Worm (Caenorhabditis elegans): ENCODE measurements around the gene lin-37.

The lin-37 gene

DNA sequence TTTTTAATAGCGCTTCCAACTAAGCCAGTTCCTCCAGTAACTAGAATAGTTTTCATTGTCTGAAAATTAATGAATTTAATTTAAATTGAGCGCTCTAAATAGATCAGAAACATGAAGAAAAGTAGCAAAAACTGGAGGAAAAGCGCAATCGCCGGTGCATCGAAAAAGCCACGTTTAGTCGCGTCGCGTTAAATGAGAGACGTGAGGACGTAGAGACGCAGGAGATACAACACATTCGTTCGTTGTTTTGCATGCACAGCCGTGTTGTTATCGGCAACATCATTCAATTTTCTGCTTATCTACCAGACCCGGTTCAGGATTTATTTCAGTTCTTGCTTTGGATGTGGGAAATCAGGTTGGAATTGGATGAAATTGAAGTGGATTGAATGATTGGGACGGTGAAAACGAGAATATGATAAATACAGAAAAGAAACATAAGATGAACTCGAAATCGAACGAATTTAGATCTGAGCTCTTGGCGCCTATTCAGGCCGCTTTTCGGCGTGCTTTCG is 4.9 kb downstream of the lin-37 start, which contains the start of gene ger-1:
Gene ger-1 (minus strand): TSS at position 93 of the 512 bp plus-strand sequence.
- TF ChIP-seq dpl-1 (GFP tag; optimal IDR thresholded peaks at IDR 0.05) (no peak), mes-2 (tag; optimal IDR thresholded peaks at IDR 0.05; ENCODE audit: poor library complexity, severe bottlenecking) (peak; percentile 56), aha-1 (tag) (peak; percentile 39)

DNA sequence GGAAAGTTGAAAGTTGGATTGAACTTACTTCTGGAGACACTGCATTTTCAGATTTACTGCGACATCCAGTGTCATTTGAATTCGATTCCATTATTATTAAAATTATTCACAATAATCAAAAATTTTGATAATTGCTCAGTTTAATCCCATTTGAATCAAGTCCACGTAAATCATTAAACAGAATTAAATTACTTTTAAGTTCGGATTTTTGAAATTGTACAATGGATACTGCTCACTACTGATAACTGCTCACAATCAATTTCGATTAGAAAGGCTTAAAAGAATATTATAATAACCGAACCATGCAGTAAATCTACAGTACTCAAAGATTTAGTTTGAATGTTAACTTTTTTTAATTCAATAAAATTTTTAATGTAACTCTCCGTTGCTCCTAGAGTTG is 8.2 kb downstream of the lin-37 start, which contains the start of gene R01H2.4:
Gene R01H2.4 (minus strand): TSS at position 101 of the 400 bp plus-strand sequence.
- TF ChIP-seq ZK546.5 (tag; optimal IDR thresholded peaks at IDR 0.05) (no peak), daf-8 (GFP tag; IDR thresholded peaks at IDR 0.05) (no peak), R02D3.7 (tag; optimal IDR thresholded peaks at IDR 0.05) (no peak), lin-13 (GFP tag; optimal IDR thresholded peaks at IDR 0.05) (no peak), pha-4 (GFP tag; IDR thresholded peaks at IDR 0.05) (no peak), pha-4 (tag; optimal IDR thresholded peaks at IDR 0.05) (no peak), zip-2 (tag; optimal IDR thresholded peaks at IDR 0.05) (no peak), snpc-1.2 (GFP tag; IDR thresholded peaks at IDR 0.05) (no peak), daf-16 (GFP tag; optimal IDR thresholded peaks at IDR 0.05) (no peak), daf-16 (tag; optimal IDR thresholded peaks at IDR 0.05) (no peak), nhr-76 (tag; optimal IDR thresholded peaks at IDR 0.05) (no peak), Y48G9A.11 (GFP tag; IDR thresholded peaks at IDR 0.05) (no peak), ceh-32 (tag; optimal IDR thresholded peaks at IDR 0.05; ENCODE audit: poor library complexity) (no peak), dpl-1 (GFP tag; optimal IDR thresholded peaks at IDR 0.05) (no peak), ama-1 (optimal IDR thresholded peaks at IDR 0.05) (no peak), ctbp-1 (GFP tag; IDR thresholded peaks at IDR 0.05) (no peak), nhr-77 (tag; optimal IDR thresholded peaks at IDR 0.05) (no peak), Y105C5A.15 (GFP tag; IDR thresholded peaks at IDR 0.05) (no peak)

DNA sequence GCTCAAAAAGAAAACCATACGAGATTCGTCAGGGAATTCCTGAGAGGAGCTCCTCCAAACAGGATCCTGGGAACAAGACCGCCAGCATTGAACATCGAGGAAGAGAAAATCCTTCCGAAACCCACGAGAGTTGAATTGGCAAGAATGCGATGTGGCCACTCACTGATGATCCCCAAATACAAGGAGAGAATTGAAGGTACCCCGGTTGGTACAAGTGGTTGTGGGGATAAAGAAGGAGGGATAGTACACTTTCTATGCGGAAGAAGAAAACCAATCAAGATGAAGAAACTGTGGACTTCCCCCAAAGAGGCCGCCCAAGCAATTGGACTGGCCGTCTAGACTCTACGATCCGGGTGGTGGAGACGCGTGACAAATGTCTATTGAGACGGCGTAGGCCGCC is 9.3 kb downstream of the lin-37 start:
- no peak for TF ChIP-seq mxl-3 (GFP tag; optimal IDR thresholded peaks at IDR 0.05)
- TF ChIP-seq aha-1 (tag): peak; percentile 93

DNA sequence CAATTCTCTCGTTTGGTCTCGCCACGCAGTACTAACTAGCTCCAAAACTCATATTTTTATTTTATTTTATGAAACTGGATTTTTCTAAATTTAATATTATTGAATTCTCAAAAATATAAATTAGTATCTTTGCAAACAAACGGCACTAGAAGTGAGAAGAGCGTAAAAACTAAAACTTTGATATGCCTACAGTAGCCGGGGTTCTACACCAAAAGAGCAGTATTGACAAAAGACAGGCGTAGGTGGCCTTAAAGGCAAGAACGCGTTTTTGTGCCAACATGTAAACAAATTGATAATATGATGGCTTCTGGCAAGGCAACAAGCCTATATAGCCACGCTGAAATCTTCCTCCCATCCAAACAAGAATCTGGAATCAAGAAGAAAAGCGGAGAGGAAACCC is 9.8 kb downstream of the lin-37 start, which contains the start of gene R01H2.1:
Gene R01H2.1 (plus strand): TSS at position 301 of the 400 bp plus-strand sequence.
- TF ChIP-seq nhr-10 (tag; optimal IDR thresholded peaks at IDR 0.05): no peak
- no peak for TF ChIP-seq ctbp-1 (GFP tag; IDR thresholded peaks at IDR 0.05)

DNA sequence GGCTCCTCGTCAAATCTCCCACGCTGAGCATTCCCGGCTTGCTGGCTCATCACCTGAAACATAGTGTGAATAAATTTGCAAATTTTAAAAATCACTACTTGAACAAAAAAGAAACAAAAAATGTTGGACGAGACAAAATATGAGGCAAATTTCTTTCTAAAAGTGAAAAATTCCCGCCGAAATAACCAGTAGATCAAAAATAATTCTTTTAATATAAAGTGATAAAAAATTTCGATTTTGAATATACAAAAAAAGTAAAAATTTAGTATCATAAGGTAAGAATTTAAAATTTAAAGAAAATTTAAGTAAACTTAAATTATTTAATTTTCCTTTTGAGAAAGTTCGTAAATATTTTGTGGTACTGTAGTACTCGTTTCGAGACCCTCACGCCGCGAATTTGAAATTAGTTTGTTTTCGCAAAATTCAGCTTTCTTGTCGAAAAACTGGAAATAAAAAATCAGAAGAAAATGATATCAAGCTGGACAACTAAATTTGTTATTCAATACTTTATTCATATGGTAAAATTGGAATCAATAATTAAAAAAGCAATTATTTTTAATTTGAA is 11.7 kb downstream of the lin-37 start, which contains the start of gene egg-2:
Gene egg-2 (minus strand): TSS at position 53 of the 565 bp plus-strand sequence.
- TF ChIP-seq php-3 (GFP tag; IDR thresholded peaks at IDR 0.05): no peak
- no peak for TF ChIP-seq pha-4 (GFP tag; IDR thresholded peaks at IDR 0.05)
- no peak for TF ChIP-seq pha-4 (tag; optimal IDR thresholded peaks at IDR 0.05)
- TF ChIP-seq gei-8 (GFP tag; optimal IDR thresholded peaks at IDR 0.05): no peak
- TF ChIP-seq F10B5.3 (tag; optimal IDR thresholded peaks at IDR 0.05): no peak
- no peak for TF ChIP-seq dpl-1 (GFP tag; optimal IDR thresholded peaks at IDR 0.05)
- TF ChIP-seq spr-3 (GFP tag; optimal IDR thresholded peaks at IDR 0.05): no peak
- no peak for TF ChIP-seq snpc-1.2 (GFP tag; IDR thresholded peaks at IDR 0.05)
- no peak for TF ChIP-seq set-16 (GFP tag; IDR thresholded peaks at IDR 0.05)
- TF ChIP-seq D1046.2 (GFP tag; IDR thresholded peaks at IDR 0.05): no peak
- TF ChIP-seq unc-39 (tag; optimal IDR thresholded peaks at IDR 0.05): no peak
- no peak for TF ChIP-seq ZK546.5 (tag; optimal IDR thresholded peaks at IDR 0.05)
- no peak for TF ChIP-seq lin-1 (GFP tag; IDR thresholded peaks at IDR 0.05)
- TF ChIP-seq lsy-2 (tag; optimal IDR thresholded peaks at IDR 0.05): no peak
- no peak for TF ChIP-seq ceh-32 (tag; optimal IDR thresholded peaks at IDR 0.05; ENCODE audit: poor library complexity)
- no peak for TF ChIP-seq fos-1 (tag; optimal IDR thresholded peaks at IDR 0.05)
- TF ChIP-seq pqm-1 (tag; optimal IDR thresholded peaks at IDR 0.05): no peak
- TF ChIP-seq T26A8.4 (GFP tag; IDR thresholded peaks at IDR 0.05): no peak

Data from whole organism, L4 larva.